Fruit fly (Drosophila melanogaster): Measurements from ENCODE around the gene betaTub97EF.
"Not testable (repeated sequence)": the region's sequence is repeated elsewhere in the genome, so short reads cannot be mapped to it uniquely, and the experiment has no call there.

The betaTub97EF gene

dm6 chr3R:27988189-27988588, at the start of gene betaTub97EF:
TSS of gene betaTub97EF (minus strand) at chr3R:27988384.
- no peak for TF ChIP-seq CG17801 (GFP tag; optimal IDR thresholded peaks at IDR 0.05; ENCODE audit: partially characterized antibody)

- TF ChIP-seq CG17801 (GFP tag; optimal IDR thresholded peaks at IDR 0.05; ENCODE audit: partially characterized antibody): no peak
Observed at dm6 chr3R:28026315-28026714, 38.1 kb upstream of the betaTub97EF start, which contains the start of gene trv. TSS of gene trv (plus strand) at chr3R:28026615.

- no peak for TF ChIP-seq CG17801 (GFP tag; optimal IDR thresholded peaks at IDR 0.05; ENCODE audit: partially characterized antibody)
Observed at dm6 chr3R:28025239-28025900, 37.2 kb upstream of the betaTub97EF start.

dm6 chr3R:28020582-28020981, 32.4 kb upstream of the betaTub97EF start:
- no peak for TF ChIP-seq CG17801 (GFP tag; optimal IDR thresholded peaks at IDR 0.05; ENCODE audit: partially characterized antibody)

- no peak for TF ChIP-seq CG17801 (GFP tag; optimal IDR thresholded peaks at IDR 0.05; ENCODE audit: partially characterized antibody)
Observed at dm6 chr3R:28019795-28020194, 31.6 kb upstream of the betaTub97EF start.

dm6 chr3R:28015028-28015427, 26.8 kb upstream of the betaTub97EF start:
- TF ChIP-seq CG17801 (GFP tag; optimal IDR thresholded peaks at IDR 0.05; ENCODE audit: partially characterized antibody): no peak

- TF ChIP-seq CG17801 (GFP tag; optimal IDR thresholded peaks at IDR 0.05; ENCODE audit: partially characterized antibody): no peak
Observed at dm6 chr3R:28004034-28004433, 15.8 kb upstream of the betaTub97EF start.

dm6 chr3R:27990651-27991050, 2.5 kb upstream of the betaTub97EF start, which contains the start of gene CG4815:
TSS of gene CG4815 (minus strand) at chr3R:27990751.
- no peak for TF ChIP-seq CG17801 (GFP tag; optimal IDR thresholded peaks at IDR 0.05; ENCODE audit: partially characterized antibody)

- TF ChIP-seq CG17801 (GFP tag; optimal IDR thresholded peaks at IDR 0.05; ENCODE audit: partially characterized antibody): peak; percentile 15
Observed at dm6 chr3R:27988647-27989430, 655 bp upstream of the betaTub97EF start.

dm6 chr3R:27987772-27988171, 412 bp downstream of the betaTub97EF start:
- no peak for TF ChIP-seq CG17801 (GFP tag; optimal IDR thresholded peaks at IDR 0.05; ENCODE audit: partially characterized antibody)

dm6 chr3R:27987329-27987728, 855 bp downstream of the betaTub97EF start:
- peak; percentile 61 for TF ChIP-seq CG17801 (GFP tag; optimal IDR thresholded peaks at IDR 0.05; ENCODE audit: partially characterized antibody)

- TF ChIP-seq CG17801 (GFP tag; optimal IDR thresholded peaks at IDR 0.05; ENCODE audit: partially characterized antibody): no peak
Observed at dm6 chr3R:27986794-27987193, 1.4 kb downstream of the betaTub97EF start.

dm6 chr3R:27963119-27963518, 25.1 kb downstream of the betaTub97EF start, which contains the start of the genes CG31131 and CG4849:
TSS of gene CG31131 (minus strand) at chr3R:27963219.
TSS of gene CG4849 (plus strand) at chr3R:27963415.
- TF ChIP-seq CG17801 (GFP tag; optimal IDR thresholded peaks at IDR 0.05; ENCODE audit: partially characterized antibody): not testable (repeated sequence)

- TF ChIP-seq CG17801 (GFP tag; optimal IDR thresholded peaks at IDR 0.05; ENCODE audit: partially characterized antibody): not testable (repeated sequence)
Observed at dm6 chr3R:27960473-27960872, 27.7 kb downstream of the betaTub97EF start, which contains the start of gene CG31253. TSS of gene CG31253 (minus strand) at chr3R:27960573.

- not testable (repeated sequence) for TF ChIP-seq CG17801 (GFP tag; optimal IDR thresholded peaks at IDR 0.05; ENCODE audit: partially characterized antibody)
Observed at dm6 chr3R:27959145-27959544, 29.0 kb downstream of the betaTub97EF start, which contains the start of the genes CG42487 and CG4884. TSS of gene CG42487 (minus strand) at chr3R:27959245. TSS of gene CG4884 (minus strand) at chr3R:27959245.

- no peak for TF ChIP-seq CG17801 (GFP tag; optimal IDR thresholded peaks at IDR 0.05; ENCODE audit: partially characterized antibody)
Observed at dm6 chr3R:27957967-27958366, 30.2 kb downstream of the betaTub97EF start.
